Worm (Caenorhabditis elegans) whole organism, L2 larva: ENCODE measurements around the gene T21B4.3.

Experiments
- ZK546.5 ChIP-seq: sonication (generic microtip); optimal IDR thresholded peaks from 2 replicates; lab custom pipeline; 2017; ENCODE audit warnings: missing biosample characterization, missing genetic modification characterization
- aly-2 ChIP-seq: fragments of 150-350 bp; optimal IDR thresholded peaks from 2 replicates; lab custom pipeline; 2014; ENCODE audit warnings: missing biosample characterization, missing genetic modification characterization
- ama-1 ChIP-seq: fragments of 150-350 bp; optimal IDR thresholded peaks from 2 replicates; lab custom pipeline; 2018; ENCODE audit warnings: inconsistent platforms
- blmp-1 ChIP-seq: sonication (generic microtip); optimal IDR thresholded peaks from 2 replicates; lab custom pipeline; 2017; ENCODE audit warnings: missing genetic modification characterization, mild to moderate bottlenecking, missing compliant biosample characterization, antibody characterized with exemption, moderate library complexity; ENCODE audit not compliant: insufficient read depth
- gmeb-1 ChIP-seq: fragments of 150-350 bp; optimal IDR thresholded peaks from 2 replicates; lab custom pipeline; 2014; ENCODE audit warnings: missing biosample characterization, missing genetic modification characterization
- lin-13 ChIP-seq: fragments of 150-350 bp; optimal IDR thresholded peaks from 2 replicates; lab custom pipeline; 2014; ENCODE audit warnings: missing biosample characterization, missing genetic modification reagents, missing genetic modification characterization
- nhr-10 ChIP-seq: sonication (generic microtip); optimal IDR thresholded peaks from 2 replicates; lab custom pipeline; 2017; ENCODE audit warnings: missing biosample characterization, missing genetic modification characterization
- nhr-11 ChIP-seq: fragments of 150-350 bp; optimal IDR thresholded peaks from 2 replicates; lab custom pipeline; 2014; ENCODE audit warnings: missing biosample characterization, missing genetic modification characterization
- peb-1 ChIP-seq: fragments of 150-350 bp; optimal IDR thresholded peaks from 2 replicates; lab custom pipeline; 2014; ENCODE audit warnings: missing biosample characterization, missing genetic modification characterization
- snpc-4 ChIP-seq: fragments of 150-350 bp; optimal IDR thresholded peaks from 2 replicates; lab custom pipeline; 2014; ENCODE audit warnings: missing biosample characterization, missing genetic modification characterization
- unc-62 ChIP-seq: fragments of 150-350 bp; optimal IDR thresholded peaks from 2 replicates; lab custom pipeline; 2014; ENCODE audit warnings: missing biosample characterization, missing genetic modification reagents, missing genetic modification characterization

DNA sequence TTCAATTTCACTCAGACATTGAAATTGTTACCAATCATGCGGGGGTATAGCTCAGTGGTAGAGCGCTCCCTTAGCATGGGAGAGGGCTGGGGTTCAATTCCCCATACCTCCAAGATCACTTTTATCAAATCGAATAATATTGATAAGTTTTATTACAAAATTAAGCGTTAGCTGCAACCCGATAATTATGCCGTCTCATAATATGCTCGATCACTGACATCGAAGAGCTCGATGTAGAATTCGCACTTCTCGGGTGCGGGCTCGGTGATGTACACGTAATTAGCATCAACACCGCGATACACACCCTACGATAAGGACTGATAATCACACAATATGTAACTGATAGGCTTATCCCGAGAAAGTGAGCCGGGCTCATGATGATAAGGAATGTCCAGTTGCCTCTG is 45.7 kb upstream of the T21B4.3 start:
- TF ChIP-seq aly-2 (tag; lab: Kevin White, UChicago), result no peak
- TF ChIP-seq gmeb-1 (tag; lab: Kevin White, UChicago), result no peak
- TF ChIP-seq nhr-10 (tag; lab: Kevin White, UChicago), result no peak
- no peak for TF ChIP-seq lin-13 (GFP tag; lab: Kevin White, UChicago)
- no peak for TF ChIP-seq peb-1 (tag; lab: Kevin White, UChicago)
- TF ChIP-seq unc-62 (GFP tag; lab: Kevin White, UChicago), result no peak
- TF ChIP-seq nhr-11 (tag; lab: Kevin White, UChicago), result no peak
- no peak for TF ChIP-seq snpc-4 (tag; lab: Kevin White, UChicago)
- no peak for TF ChIP-seq ama-1 (lab: Kevin White, UChicago)
- TF ChIP-seq ZK546.5, result no peak
- no peak for TF ChIP-seq blmp-1 (tag; lab: Kevin White, UChicago)
